Worm (Caenorhabditis elegans) whole organism, L1 larva: ENCODE measurements around the gene srb-17.

ENCODE experiments used
- alr-1 ChIP-seq: fragments of 200-800 bp; sonication (Bioruptor generic); optimal IDR thresholded peaks from 2 replicates; lab custom pipeline; 2018; ENCODE audit warnings: borderline replicate concordance, mild to moderate bottlenecking, missing genetic modification characterization, missing compliant biosample characterization
- ama-1 ChIP-seq: fragments of 150-350 bp; optimal IDR thresholded peaks from 2 replicates; lab custom pipeline; 2014
- blmp-1 ChIP-seq: fragments of 150-350 bp; optimal IDR thresholded peaks from 2 replicates; lab custom pipeline; 2014; ENCODE audit warnings: missing biosample characterization, missing genetic modification characterization
- efl-1 ChIP-seq, 4 experiments: fragments of 150-350 bp; optimal IDR thresholded peaks in 3 of 4; peaks in 1 of 4; 1 replicate in 1 of 4; 2 replicates in 3 of 4; lab custom pipeline; 2014; ENCODE audit warnings: missing biosample characterization in 2 of 4, missing genetic modification characterization in 2 of 4, missing genetic modification reagents in 2 of 4
- ets-5 ChIP-seq: fragments of 200-800 bp; sonication (Bioruptor generic); IDR thresholded peaks from 2 replicates; pipeline ENCODE4 v1.3.6; 2022; ENCODE audit warnings: missing genetic modification characterization, missing compliant biosample characterization
- hlh-17 ChIP-seq: fragments of 200-800 bp; sonication (Bioruptor generic); optimal IDR thresholded peaks from 2 replicates; lab custom pipeline; 2018; ENCODE audit warnings: missing genetic modification characterization, mild to moderate bottlenecking, missing compliant biosample characterization, moderate library complexity, borderline replicate concordance
- lin-35 ChIP-seq, 2 experiments: fragments of 150-350 bp; optimal IDR thresholded peaks; 2 replicates each; lab custom pipeline; 2014; ENCODE audit warnings: missing biosample characterization in 2 of 2, missing genetic modification characterization in 2 of 2, missing genetic modification reagents in 2 of 2
- mdl-1 ChIP-seq, 2 experiments: fragments of 150-350 bp; optimal IDR thresholded peaks; 2 replicates each; lab custom pipeline; 2014 to 2017; ENCODE audit warnings: missing biosample characterization in 2 of 2, missing genetic modification characterization in 2 of 2, inconsistent platforms in 1 of 2
- nhr-11 ChIP-seq: fragments of 150-350 bp; optimal IDR thresholded peaks from 2 replicates; lab custom pipeline; 2014; ENCODE audit warnings: missing biosample characterization, missing genetic modification characterization
- nhr-90 ChIP-seq: sonication (generic microtip); optimal IDR thresholded peaks from 2 replicates; lab custom pipeline; 2016; ENCODE audit warnings: mild to moderate bottlenecking, missing genetic modification characterization, missing compliant biosample characterization; ENCODE audit not compliant: poor library complexity
- skn-1 ChIP-seq: fragments of 150-350 bp; optimal IDR thresholded peaks from 2 replicates; lab custom pipeline; 2014; ENCODE audit warnings: missing biosample characterization, missing genetic modification characterization
- ztf-11 ChIP-seq, 2 experiments: sonication (generic microtip); optimal IDR thresholded peaks; 2 replicates each; lab custom pipeline; 2016 to 2017; ENCODE audit warnings: missing genetic modification characterization in 2 of 2, missing biosample characterization in 1 of 2, missing compliant biosample characterization in 1 of 2
- ztf-4 ChIP-seq: fragments of 150-350 bp; optimal IDR thresholded peaks from 2 replicates; lab custom pipeline; 2014; ENCODE audit warnings: missing biosample characterization, missing genetic modification characterization

- TF ChIP-seq nhr-90 (tag; lab: Kevin White, UChicago) (no peak), nhr-11 (tag; lab: Kevin White, UChicago) (no peak), lin-35 (GFP tag; optimal IDR thresholded peaks at IDR 0.05; lab: Kevin White, UChicago) (no peak), mdl-1 (tag; optimal IDR thresholded peaks at IDR 0.05; lab: Kevin White, UChicago) (no peak), hlh-17 (GFP tag; lab: Kevin White, UChicago) (no peak), efl-1 (optimal IDR thresholded peaks at IDR 0.05; lab: Kevin White, UChicago) (no peak), efl-1 (GFP tag; optimal IDR thresholded peaks at IDR 0.05 in 1 of 2; lab: Kevin White, UChicago) (no peak), ama-1 (lab: Kevin White, UChicago) (no peak), blmp-1 (tag; lab: Kevin White, UChicago) (no peak), ztf-4 (tag; lab: Kevin White, UChicago) (no peak), ztf-11 (tag; optimal IDR thresholded peaks at IDR 0.05; lab: Kevin White, UChicago) (no peak), skn-1 (tag; lab: Kevin White, UChicago) (no peak), ets-5 (no peak), alr-1 (tag; lab: Kevin White, UChicago) (no peak)
These were observed 15.4 kb upstream of the srb-17 start, which contains the start of gene bgnt-1.1 for ce11 chrIV:10472478-10472877.
